Fruit fly (Drosophila melanogaster) whole organism, wandering third instar larva: Measurements from ENCODE around the gene CG6055.

Experiments used
- Abd-B ChIP-seq: fragments of >200 bp; optimal IDR thresholded peaks from 2 replicates; lab custom pipeline; 2017; ENCODE audit warnings: missing biosample characterization, missing genetic modification characterization
- Dfd ChIP-seq: fragments of >200 bp; optimal IDR thresholded peaks from 2 replicates; lab custom pipeline; 2017; ENCODE audit warnings: missing biosample characterization, missing genetic modification characterization
- Hr78 ChIP-seq: fragments of >200 bp; optimal IDR thresholded peaks from 2 replicates; lab custom pipeline; 2017; ENCODE audit warnings: missing biosample characterization, missing genetic modification characterization
- dsf ChIP-seq: sonication (Bioruptor generic); optimal IDR thresholded peaks from 2 replicates; lab custom pipeline; 2016; ENCODE audit warnings: missing biosample characterization, missing genetic modification characterization, borderline replicate concordance
- ey ChIP-seq: fragments of 200-800 bp; sonication (Bioruptor generic); optimal IDR thresholded peaks from 2 replicates; lab custom pipeline; 2016; ENCODE audit warnings: missing biosample characterization, missing genetic modification characterization
- fru ChIP-seq: fragments of 200-800 bp; sonication (Bioruptor generic); optimal IDR thresholded peaks from 3 replicates; lab custom pipeline; 2016; ENCODE audit warnings: missing biosample characterization, mild to moderate bottlenecking, missing genetic modification characterization
- pan ChIP-seq: fragments of >200 bp; optimal IDR thresholded peaks from 2 replicates; lab custom pipeline; 2017
- psq ChIP-seq: fragments of 200-800 bp; sonication (Bioruptor generic); optimal IDR thresholded peaks from 3 replicates; lab custom pipeline; 2017; ENCODE audit warnings: missing biosample characterization, mild to moderate bottlenecking, missing genetic modification characterization, moderate library complexity
- sv ChIP-seq: fragments of 200-800 bp; sonication (Bioruptor generic); optimal IDR thresholded peaks from 3 replicates; lab custom pipeline; 2016; ENCODE audit warnings: missing biosample characterization, missing genetic modification characterization
- usp ChIP-seq: fragments of >200 bp; optimal IDR thresholded peaks from 2 replicates; lab custom pipeline; 2017; ENCODE audit warnings: missing biosample characterization, missing genetic modification characterization
- woc ChIP-seq: sonication (Bioruptor generic); optimal IDR thresholded peaks from 2 replicates; lab custom pipeline; 2016; ENCODE audit warnings: missing biosample characterization, mild to moderate bottlenecking, missing genetic modification characterization

- TF ChIP-seq woc (GFP tag; lab: Kevin White, UChicago), result no peak
- no peak for TF ChIP-seq psq (GFP tag; lab: Kevin White, UChicago)
- TF ChIP-seq Hr78 (GFP tag; lab: Kevin White, UChicago), result no peak
- TF ChIP-seq fru (GFP tag; lab: Kevin White, UChicago), result no peak
- no peak for TF ChIP-seq Dfd (GFP tag; lab: Kevin White, UChicago)
- no peak for TF ChIP-seq Abd-B (GFP tag; lab: Kevin White, UChicago)
- TF ChIP-seq usp (GFP tag; lab: Kevin White, UChicago), result no peak
- no peak for TF ChIP-seq ey
- no peak for TF ChIP-seq dsf (GFP tag; lab: Kevin White, UChicago)
- no peak for TF ChIP-seq pan (lab: Kevin White, UChicago)
- no peak for TF ChIP-seq sv (GFP tag; lab: Kevin White, UChicago)
These were observed 53.3 kb downstream of the CG6055 start for dm6 chr2L:7519580-7520174.
